Fruit fly (Drosophila melanogaster): ENCODE measurements around the gene CG31560.

- no peak for TF ChIP-seq CG8478 (optimal IDR thresholded peaks at IDR 0.05)
- no peak for TF ChIP-seq usp (GFP tag; optimal IDR thresholded peaks at IDR 0.05)
Measured at dm6 chr3R:6345814-6346213, 36.0 kb downstream of the CG31560 start, which contains the start of the genes SmD2 and CG18048.
